Worm (Caenorhabditis elegans): Measurements from ENCODE around the gene ZK355.3.

ZK355.3 gene

ce11 chrII:2930499-2930898 lies 3.1 kb upstream of the ZK355.3 start, which contains the start of the genes irld-64 and irld-63:
TSS of gene irld-64 (minus strand) at chrII:2930599.
TSS of gene irld-63 (plus strand) at chrII:2930728.
- no peak for TF ChIP-seq elt-1 (tag; optimal IDR thresholded peaks at IDR 0.05; ENCODE audit: borderline replicate concordance, insufficient read depth)
- no peak for TF ChIP-seq lin-13 (tag; optimal IDR thresholded peaks at IDR 0.05)
- TF ChIP-seq ztf-11 (tag; optimal IDR thresholded peaks at IDR 0.05): no peak
- no peak for TF ChIP-seq drap-1 (GFP tag; optimal IDR thresholded peaks at IDR 0.05)
- TF ChIP-seq unc-39 (tag; optimal IDR thresholded peaks at IDR 0.05): no peak
- no peak for TF ChIP-seq mab-5 (tag; optimal IDR thresholded peaks at IDR 0.05)
- no peak for TF ChIP-seq M03D4.4 (tag; optimal IDR thresholded peaks at IDR 0.05)
- no peak for TF ChIP-seq nhr-237 (tag; optimal IDR thresholded peaks at IDR 0.05)
- no peak for TF ChIP-seq elt-3 (tag; optimal IDR thresholded peaks at IDR 0.05)
- no peak for TF ChIP-seq lin-32 (GFP tag; optimal IDR thresholded peaks at IDR 0.05)
- TF ChIP-seq unc-120 (tag; optimal IDR thresholded peaks at IDR 0.05; ENCODE audit: poor library complexity, severe bottlenecking): no peak
- no peak for TF ChIP-seq nhr-12 (tag; optimal IDR thresholded peaks at IDR 0.05)

ce11 chrII:2929846-2930245 lies 2.4 kb upstream of the ZK355.3 start:
- TF ChIP-seq elt-1 (tag; optimal IDR thresholded peaks at IDR 0.05; ENCODE audit: borderline replicate concordance, insufficient read depth) (no peak), unc-120 (tag; optimal IDR thresholded peaks at IDR 0.05; ENCODE audit: poor library complexity, severe bottlenecking) (no peak), ceh-43 (GFP tag; optimal IDR thresholded peaks at IDR 0.05) (no peak), zip-8 (tag; optimal IDR thresholded peaks at IDR 0.05) (no peak), drap-1 (GFP tag; optimal IDR thresholded peaks at IDR 0.05) (no peak), cnd-1 (tag; optimal IDR thresholded peaks at IDR 0.05) (no peak), nhr-28 (tag; optimal IDR thresholded peaks at IDR 0.05) (no peak), lin-13 (tag; optimal IDR thresholded peaks at IDR 0.05) (no peak), nhr-76 (tag; optimal IDR thresholded peaks at IDR 0.05) (no peak), lsy-2 (tag; optimal IDR thresholded peaks at IDR 0.05) (no peak), unc-62 (GFP tag; optimal IDR thresholded peaks at IDR 0.05) (no peak), flh-1 (GFP tag; optimal IDR thresholded peaks at IDR 0.05) (no peak), sem-2 (GFP tag; optimal IDR thresholded peaks at IDR 0.05) (no peak), mab-5 (tag; optimal IDR thresholded peaks at IDR 0.05) (no peak), ceh-83 (GFP tag; optimal IDR thresholded peaks at IDR 0.05) (no peak)

ce11 chrII:2925806-2926558 lies 1.5 kb downstream of the ZK355.3 start:
- TF ChIP-seq ceh-83 (GFP tag; optimal IDR thresholded peaks at IDR 0.05) (no peak), unc-62 (GFP tag; optimal IDR thresholded peaks at IDR 0.05) (no peak), ceh-39 (tag; optimal IDR thresholded peaks at IDR 0.05) (no peak), nhr-237 (tag; optimal IDR thresholded peaks at IDR 0.05) (no peak), mab-5 (tag; optimal IDR thresholded peaks at IDR 0.05) (no peak), mep-1 (tag; optimal IDR thresholded peaks at IDR 0.05) (no peak), ztf-11 (tag; optimal IDR thresholded peaks at IDR 0.05) (no peak), sem-2 (GFP tag; optimal IDR thresholded peaks at IDR 0.05) (no peak), sptf-1 (tag; optimal IDR thresholded peaks at IDR 0.05) (no peak), flh-1 (GFP tag; optimal IDR thresholded peaks at IDR 0.05) (no peak)

- TF ChIP-seq nhr-237 (tag; optimal IDR thresholded peaks at IDR 0.05) (no peak), ztf-11 (tag; optimal IDR thresholded peaks at IDR 0.05) (no peak), sem-2 (GFP tag; optimal IDR thresholded peaks at IDR 0.05) (no peak), mls-2 (tag; optimal IDR thresholded peaks at IDR 0.05) (no peak), M03D4.4 (tag; optimal IDR thresholded peaks at IDR 0.05) (no peak), lsy-2 (tag; optimal IDR thresholded peaks at IDR 0.05) (no peak), ces-1 (GFP tag; optimal IDR thresholded peaks at IDR 0.05) (no peak), nhr-28 (tag; optimal IDR thresholded peaks at IDR 0.05) (no peak), flh-1 (GFP tag; optimal IDR thresholded peaks at IDR 0.05) (no peak), cnd-1 (tag; optimal IDR thresholded peaks at IDR 0.05) (no peak), drap-1 (GFP tag; optimal IDR thresholded peaks at IDR 0.05) (no peak), pha-4 (tag; optimal IDR thresholded peaks at IDR 0.05) (no peak), lin-32 (GFP tag; optimal IDR thresholded peaks at IDR 0.05) (no peak), blmp-1 (tag; optimal IDR thresholded peaks at IDR 0.05) (no peak)
These were observed 2.4 kb downstream of the ZK355.3 start for ce11 chrII:2925032-2925431.

- TF ChIP-seq elt-1 (tag; optimal IDR thresholded peaks at IDR 0.05; ENCODE audit: borderline replicate concordance, insufficient read depth) (no peak), nhr-76 (tag; optimal IDR thresholded peaks at IDR 0.05) (no peak), cnd-1 (tag; optimal IDR thresholded peaks at IDR 0.05) (no peak)
These were observed 3.8 kb downstream of the ZK355.3 start, which contains the start of gene ZK355.2 for ce11 chrII:2923617-2924016. TSS of gene ZK355.2 (plus strand) at chrII:2923917.
